Worm (Caenorhabditis elegans) whole organism, young adult: Measurements from ENCODE around the gene plpr-1.

Experiments used
- B0035.1 ChIP-seq: sonication (generic microtip); optimal IDR thresholded peaks from 2 replicates; lab custom pipeline; 2016; ENCODE audit warnings: missing genetic modification characterization, mild to moderate bottlenecking, missing compliant biosample characterization, missing genotype, missing genetic modification reagents
- K11D2.4 ChIP-seq: fragments of 200-800 bp; sonication (Bioruptor generic); IDR thresholded peaks from 2 replicates; pipeline ENCODE4 v1.3.6; 2022; ENCODE audit warnings: missing genetic modification reagents, missing genetic modification characterization, missing compliant biosample characterization
- T07F8.4 ChIP-seq: sonication (generic microtip); optimal IDR thresholded peaks from 2 replicates; lab custom pipeline; 2016; ENCODE audit warnings: mild to moderate bottlenecking, missing genetic modification characterization, moderate library complexity, missing compliant biosample characterization
- Y53F4B.3 ChIP-seq: fragments of 200-800 bp; sonication (Bioruptor generic); IDR thresholded peaks from 2 replicates; pipeline ENCODE4 v1.3.6; 2022; ENCODE audit warnings: missing genetic modification reagents, missing genetic modification characterization, missing compliant biosample characterization
- Y53G8AR.9 ChIP-seq: fragments of 200-800 bp; sonication (Bioruptor generic); conservative IDR thresholded peaks from 2 replicates; pipeline ENCODE4 v1.3.6; 2022; ENCODE audit warnings: missing genetic modification reagents, missing genetic modification characterization, missing compliant biosample characterization
- akir-1 ChIP-seq: fragments of 200-800 bp; sonication (Bioruptor generic); optimal IDR thresholded peaks from 2 replicates; lab custom pipeline; 2018; ENCODE audit warnings: mild to moderate bottlenecking, missing genetic modification characterization, moderate library complexity, missing compliant biosample characterization
- ama-1 ChIP-seq, 3 experiments: fragments of 150-350 bp in 1 of 3; sonication (generic microtip) in 2 of 3; optimal IDR thresholded peaks; 2 replicates each; lab custom pipeline; 2014 to 2018; ENCODE audit warnings: missing biosample characterization in 2 of 3, missing genetic modification characterization in 2 of 3, missing genetic modification reagents in 2 of 3
- athp-1 ChIP-seq: sonication (generic microtip); optimal IDR thresholded peaks from 2 replicates; lab custom pipeline; 2017; ENCODE audit warnings: mild to moderate bottlenecking, missing genetic modification characterization, missing compliant biosample characterization
- cebp-1 ChIP-seq, 2 experiments: fragments of 200-800 bp in 1 of 2; sonication (Bioruptor generic) in 1 of 2; sonication (generic microtip) in 1 of 2; IDR thresholded peaks in 1 of 2; optimal IDR thresholded peaks in 1 of 2; 2 replicates each; pipeline versions ENCODE4 v1.3.6 to Lab custom; 2017 to 2022; ENCODE audit warnings: missing compliant biosample characterization in 2 of 2, missing genetic modification characterization in 2 of 2, mild to moderate bottlenecking in 1 of 2, missing genetic modification reagents in 1 of 2, moderate library complexity in 1 of 2
- cebp-2 ChIP-seq: fragments of 200-800 bp; sonication (Bioruptor generic); IDR thresholded peaks from 2 replicates; pipeline ENCODE4 v1.3.6; 2022; ENCODE audit warnings: missing genetic modification characterization, missing compliant biosample characterization
- ceh-79 ChIP-seq: sonication (generic microtip); optimal IDR thresholded peaks from 2 replicates; lab custom pipeline; 2017; ENCODE audit warnings: mild to moderate bottlenecking, missing genetic modification characterization, missing compliant biosample characterization
- die-1 ChIP-seq: sonication (generic microtip); optimal IDR thresholded peaks from 2 replicates; lab custom pipeline; 2016; ENCODE audit warnings: missing genotype, mild to moderate bottlenecking, missing genetic modification characterization, missing compliant biosample characterization
- dpl-1 ChIP-seq: fragments of 150-350 bp; optimal IDR thresholded peaks from 2 replicates; lab custom pipeline; 2014; ENCODE audit warnings: missing biosample characterization, missing genetic modification reagents, missing genetic modification characterization
- egrh-3 ChIP-seq: fragments of 200-800 bp; sonication (Bioruptor generic); IDR thresholded peaks from 2 replicates; pipeline ENCODE4 v1.3.6; 2022; ENCODE audit warnings: missing genetic modification reagents, missing genetic modification characterization, missing compliant biosample characterization
- fkh-3 ChIP-seq: sonication (generic microtip); optimal IDR thresholded peaks from 2 replicates; lab custom pipeline; 2016; ENCODE audit warnings: mild to moderate bottlenecking, missing genetic modification characterization, missing compliant biosample characterization
- gei-17 ChIP-seq: fragments of 200-800 bp; sonication (Bioruptor generic); optimal IDR thresholded peaks from 2 replicates; lab custom pipeline; 2018; ENCODE audit warnings: mild to moderate bottlenecking, missing genetic modification characterization, missing compliant biosample characterization
- him-1 ChIP-seq: sonication (generic microtip); optimal IDR thresholded peaks from 2 replicates; lab custom pipeline; 2016; ENCODE audit warnings: missing genotype, missing genetic modification reagents, missing genetic modification characterization, missing compliant biosample characterization
- hmg-1.2 ChIP-seq: fragments of 200-800 bp; sonication (Bioruptor generic); IDR thresholded peaks from 2 replicates; pipeline ENCODE4 v1.3.6; 2022; ENCODE audit warnings: missing genetic modification reagents, missing genetic modification characterization, missing compliant biosample characterization
- let-607 ChIP-seq, 2 experiments: fragments of 200-800 bp in 1 of 2; sonication (Bioruptor generic) in 1 of 2; sonication (generic microtip) in 1 of 2; optimal IDR thresholded peaks; 2 replicates each; lab custom pipeline; 2016 to 2018; ENCODE audit warnings: mild to moderate bottlenecking in 2 of 2, missing compliant biosample characterization in 2 of 2, missing genetic modification characterization in 2 of 2, moderate library complexity in 2 of 2, missing genotype in 1 of 2
- lin-26 ChIP-seq: fragments of 200-800 bp; sonication (Bioruptor generic); IDR thresholded peaks from 2 replicates; pipeline ENCODE4 v1.3.6; 2022; ENCODE audit warnings: missing genetic modification reagents, missing genetic modification characterization, missing compliant biosample characterization
- lin-40 ChIP-seq: sonication (generic microtip); optimal IDR thresholded peaks from 2 replicates; lab custom pipeline; 2016; ENCODE audit warnings: missing genetic modification characterization, mild to moderate bottlenecking, missing compliant biosample characterization, missing genotype, missing genetic modification reagents
- mcd-1 ChIP-seq: fragments of 200-800 bp; sonication (Bioruptor generic); IDR thresholded peaks from 2 replicates; pipeline ENCODE4 v1.3.6; 2022; ENCODE audit warnings: missing genetic modification reagents, missing genetic modification characterization, missing compliant biosample characterization
- nfyb-1 ChIP-seq: fragments of 200-800 bp; sonication (Bioruptor generic); IDR thresholded peaks from 2 replicates; pipeline ENCODE4 v1.3.6; 2022; ENCODE audit warnings: missing genetic modification reagents, missing genetic modification characterization, missing compliant biosample characterization
- nhr-179 ChIP-seq: sonication (generic microtip); optimal IDR thresholded peaks from 2 replicates; lab custom pipeline; 2016; ENCODE audit warnings: mild to moderate bottlenecking, missing genetic modification characterization, missing compliant biosample characterization
- sdz-38 ChIP-seq: sonication (generic microtip); optimal IDR thresholded peaks from 2 replicates; lab custom pipeline; 2016; ENCODE audit warnings: missing genotype, missing genetic modification characterization, missing compliant biosample characterization
- sea-2 ChIP-seq: fragments of 200-800 bp; sonication (Bioruptor generic); IDR thresholded peaks from 2 replicates; pipeline ENCODE4 v1.3.6; 2022; ENCODE audit warnings: missing genetic modification characterization, missing compliant biosample characterization
- snpc-1.3 ChIP-seq: sonication (generic microtip); optimal IDR thresholded peaks from 2 replicates; lab custom pipeline; 2017; ENCODE audit warnings: missing genetic modification characterization, mild to moderate bottlenecking, missing compliant biosample characterization, antibody characterized with exemption, moderate library complexity, missing genotype, missing genetic modification reagents; ENCODE audit not compliant: insufficient read depth
- snpc-3.4 ChIP-seq: sonication (generic microtip); optimal IDR thresholded peaks from 2 replicates; lab custom pipeline; 2017; ENCODE audit warnings: missing genetic modification characterization, mild to moderate bottlenecking, missing compliant biosample characterization, antibody characterized with exemption, moderate library complexity, missing genotype, missing genetic modification reagents
- tbx-9 ChIP-seq: sonication (generic microtip); optimal IDR thresholded peaks from 2 replicates; lab custom pipeline; 2016; ENCODE audit warnings: borderline replicate concordance, missing genetic modification characterization, inconsistent platforms, missing compliant biosample characterization
- xnd-1 ChIP-seq: sonication (generic microtip); optimal IDR thresholded peaks from 2 replicates; lab custom pipeline; 2016; ENCODE audit warnings: missing genotype, missing genetic modification reagents, missing genetic modification characterization, missing compliant biosample characterization
- zfh-2 ChIP-seq: fragments of 200-800 bp; sonication (Bioruptor generic); conservative IDR thresholded peaks from 2 replicates; pipeline ENCODE4 v1.3.6; 2022; ENCODE audit warnings: missing genetic modification reagents, missing genetic modification characterization, missing compliant biosample characterization
- ztf-28 ChIP-seq: fragments of 200-800 bp; sonication (Bioruptor generic); IDR thresholded peaks from 2 replicates; pipeline ENCODE4 v1.3.6; 2022; ENCODE audit warnings: missing genetic modification reagents, missing genetic modification characterization, missing compliant biosample characterization
- ztf-6 ChIP-seq: fragments of 200-800 bp; sonication (Bioruptor generic); IDR thresholded peaks from 2 replicates; pipeline ENCODE4 v1.3.6; 2022; ENCODE audit warnings: missing genetic modification reagents, missing genetic modification characterization, missing compliant biosample characterization

plpr-1 gene

ce11 chrII:11221771-11222355, at the start of gene plpr-1:
Gene plpr-1, plus strand, starts transcription at chrII:11222305.
- no peak for TF ChIP-seq tbx-9 (tag; lab: Kevin White, UChicago)
- TF ChIP-seq zfh-2, result peak; percentile 74
- peak; percentile 21; the same call in 1 of the 2 replicates for TF ChIP-seq egrh-3 (GFP tag; lab: Robert Waterston, UW)

ce11 chrII:11175347-11175746, 46.8 kb upstream of the plpr-1 start:
- TF ChIP-seq T07F8.4 (tag; lab: Kevin White, UChicago) (no peak), Y53G8AR.9 (GFP tag; lab: Robert Waterston, UW) (no peak), snpc-1.3 (tag; lab: Kevin White, UChicago) (no peak), Y53F4B.3 (no peak), him-1 (no peak), akir-1 (GFP tag; lab: Kevin White, UChicago) (no peak), lin-40 (tag; lab: Kevin White, UChicago) (no peak), let-607 (tag; optimal IDR thresholded peaks at IDR 0.05; lab: Kevin White, UChicago) (peak in 1 of 2 experiments; percentile 74), nfyb-1 (GFP tag; lab: Robert Waterston, UW) (no peak), ceh-79 (tag; lab: Kevin White, UChicago) (no peak), mcd-1 (GFP tag; lab: Robert Waterston, UW) (peak; percentile 59), B0035.1 (tag; lab: Kevin White, UChicago) (no peak), gei-17 (no peak)

DNA sequence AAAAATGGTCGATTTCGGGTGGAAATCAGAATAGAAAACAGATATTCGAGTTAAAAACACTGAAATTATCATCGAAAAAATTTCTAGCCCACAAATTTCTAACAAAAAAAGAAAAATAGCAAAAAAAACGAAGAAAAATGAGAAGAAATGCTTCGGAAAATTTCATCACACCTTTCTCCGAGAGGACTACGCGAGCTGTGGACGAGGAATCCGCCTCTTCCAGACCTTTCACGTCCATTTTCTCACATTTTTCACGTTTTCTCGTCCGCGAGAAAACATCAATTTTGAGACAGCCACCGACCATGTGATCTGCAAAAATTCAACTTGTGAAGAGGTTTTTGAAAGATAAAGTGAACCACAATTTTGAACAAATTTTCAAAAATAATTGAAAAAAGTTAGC, 45.7 kb upstream of the plpr-1 start:
- TF ChIP-seq cebp-1 (GFP tag; IDR thresholded peaks at IDR 0.05; lab: Robert Waterston, UW) (peak; percentile 53; the same call in 1 of the 2 replicates), cebp-1 (tag; optimal IDR thresholded peaks at IDR 0.05; lab: Kevin White, UChicago) (peak; percentile 69), die-1 (tag; lab: Kevin White, UChicago) (no peak), mcd-1 (GFP tag; lab: Robert Waterston, UW) (peak; percentile 36; the same call in 1 of the 2 replicates), athp-1 (tag; lab: Kevin White, UChicago) (no peak), ztf-28 (GFP tag; lab: Robert Waterston, UW) (no peak), cebp-2 (no peak), K11D2.4 (0 out of 2 replicates have a peak, but pooled peaks have one; percentile 18)
- TF ChIP-seq, all 124 proteins: peak for 3

ce11 chrII:11177376-11177775, 44.7 kb upstream of the plpr-1 start, which contains the start of gene F37H8.6:
Gene F37H8.6, minus strand, starts transcription at chrII:11177476.
- TF ChIP-seq egrh-3 (GFP tag; lab: Robert Waterston, UW), result no peak
- no peak for TF ChIP-seq lin-26 (GFP tag; lab: Robert Waterston, UW)
- no peak for TF ChIP-seq snpc-3.4 (tag; lab: Kevin White, UChicago)
- no peak for TF ChIP-seq xnd-1 (tag; lab: Kevin White, UChicago)
- TF ChIP-seq Y53F4B.3, result no peak
- no peak for TF ChIP-seq nhr-179
- no peak for TF ChIP-seq ama-1 (optimal IDR thresholded peaks at IDR 0.05; lab: Kevin White, UChicago)
- no peak for TF ChIP-seq ama-1 (GFP tag; optimal IDR thresholded peaks at IDR 0.05; lab: Kevin White, UChicago)
- no peak for TF ChIP-seq dpl-1 (GFP tag; lab: Kevin White, UChicago)
- TF ChIP-seq sdz-38 (tag; lab: Kevin White, UChicago), result no peak
- TF ChIP-seq hmg-1.2 (GFP tag; lab: Robert Waterston, UW), result no peak
- no peak for TF ChIP-seq fkh-3
- TF ChIP-seq ztf-6 (GFP tag; lab: Robert Waterston, UW), result no peak
- no peak for TF ChIP-seq sea-2 (GFP tag; lab: Robert Waterston, UW)
